Comparison of ENCODE assay signal across 5 worm cellular contexts in the genomic region with DNA sequence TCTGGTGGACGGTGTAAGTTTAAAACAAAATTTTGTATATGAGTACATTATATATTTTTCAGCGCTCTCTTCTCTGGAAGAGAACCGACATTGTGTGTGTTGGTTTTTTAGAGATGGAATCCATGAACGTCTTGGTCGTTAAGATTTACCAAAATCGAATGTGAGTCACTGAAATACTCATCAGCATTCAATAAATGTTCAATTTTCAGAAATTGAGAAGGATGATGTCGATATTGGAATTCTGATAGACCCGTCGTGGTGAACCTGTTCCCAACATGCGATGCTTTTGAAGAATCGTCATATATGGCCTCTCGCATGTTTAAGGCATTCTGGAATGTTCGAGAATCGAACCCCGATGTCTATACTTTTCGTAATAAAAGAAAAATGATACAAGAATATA.
TF ChIP-seq lines count a peak whose summit lies in the region.

No protein-coding gene starts in this region.

TF ChIP-seq in whole organism, L1 larva, 84 proteins besides CTCF, POLR2A, EP300 and RAD21:
- TF ChIP-seq ztf-11 (tag; optimal IDR thresholded peaks at IDR 0.05; lab: Kevin White, UChicago) (no peak), nhr-85 (tag; lab: Kevin White, UChicago) (peak; percentile 64)
TF ChIP-seq in whole organism, L1 larva: peak in this region for 1.

TF ChIP-seq in whole organism, L3 larva, 47 proteins besides CTCF, POLR2A, EP300 and RAD21:
- TF ChIP-seq lsy-12 (tag; optimal IDR thresholded peaks at IDR 0.05; lab: Kevin White, UChicago), result peak; percentile 21
- TF ChIP-seq skn-1 (tag; optimal IDR thresholded peaks at IDR 0.05; lab: Kevin White, UChicago), result no peak
- TF ChIP-seq mdl-1 (tag; optimal IDR thresholded peaks at IDR 0.05; lab: Kevin White, UChicago), result no peak
TF ChIP-seq in whole organism, L3 larva: peak in this region for 1.

TF ChIP-seq in whole organism, L4 larva, 104 proteins besides CTCF, POLR2A, EP300 and RAD21:
- TF ChIP-seq ctbp-1 (GFP tag; IDR thresholded peaks at IDR 0.05; lab: Robert Waterston, UW), result no peak
- TF ChIP-seq dve-1 (tag; optimal IDR thresholded peaks at IDR 0.05; lab: Kevin White, UChicago; ENCODE audit: insufficient read depth), result peak; percentile 25

TF ChIP-seq in whole organism, early embryonic, 17 proteins besides CTCF, POLR2A, EP300 and RAD21:
- TF ChIP-seq ama-1 (optimal IDR thresholded peaks at IDR 0.05; lab: Kevin White, UChicago) (peak; percentile 19), B0310.2 (tag; optimal IDR thresholded peaks at IDR 0.05; lab: Kevin White, UChicago) (no peak), hmg-4 (GFP tag; optimal IDR thresholded peaks at IDR 0.05; lab: Kevin White, UChicago) (no peak), scrt-1 (GFP tag; IDR thresholded peaks at IDR 0.05; lab: Robert Waterston, UW) (no peak), hmbx-1 (tag; optimal IDR thresholded peaks at IDR 0.05; lab: Kevin White, UChicago) (no peak)

TF ChIP-seq in whole organism, young adult, 124 proteins besides CTCF, POLR2A, EP300 and RAD21:
- TF ChIP-seq hsf-1 (GFP tag; IDR thresholded peaks at IDR 0.05; lab: Robert Waterston, UW) (peak; percentile 35; the same call in 1 of the 2 replicates), ama-1 (optimal IDR thresholded peaks at IDR 0.05; lab: Kevin White, UChicago) (peak; percentile 53), ama-1 (GFP tag; optimal IDR thresholded peaks at IDR 0.05; lab: Kevin White, UChicago) (no peak), cebp-1 (GFP tag; IDR thresholded peaks at IDR 0.05; lab: Robert Waterston, UW) (no peak), cebp-1 (tag; optimal IDR thresholded peaks at IDR 0.05; lab: Kevin White, UChicago) (no peak)
